Worm (Caenorhabditis elegans) whole organism, young adult: ENCODE data around the gene snb-1.

Experiments
- C06A6.2 ChIP-seq: fragments of 200-800 bp; sonication (Bioruptor generic); conservative IDR thresholded peaks from 2 replicates; pipeline ENCODE4 v1.3.6; 2022; ENCODE audit warnings: missing genetic modification characterization, missing compliant biosample characterization
- C17E4.6 ChIP-seq: fragments of 200-800 bp; sonication (Bioruptor generic); IDR thresholded peaks from 2 replicates; pipeline ENCODE4 v1.3.6; 2022; ENCODE audit warnings: missing genetic modification reagents, missing genetic modification characterization, missing compliant biosample characterization
- F22D6.2 ChIP-seq: sonication (generic microtip); optimal IDR thresholded peaks from 2 replicates; lab custom pipeline; 2016; ENCODE audit warnings: mild to moderate bottlenecking, missing genetic modification characterization, missing compliant biosample characterization
- F39B2.1 ChIP-seq: fragments of 200-800 bp; sonication (Bioruptor generic); IDR thresholded peaks from 2 replicates; pipeline ENCODE4 v1.3.6; 2022; ENCODE audit warnings: missing genetic modification reagents, missing genetic modification characterization, missing compliant biosample characterization
- F49E8.2 ChIP-seq: sonication (generic microtip); optimal IDR thresholded peaks from 3 replicates; lab custom pipeline; 2017; ENCODE audit warnings: missing genetic modification characterization, mild to moderate bottlenecking, missing compliant biosample characterization, antibody characterized with exemption, moderate library complexity; ENCODE audit not compliant: insufficient read depth
- F57C9.4 ChIP-seq: sonication (generic microtip); optimal IDR thresholded peaks from 2 replicates; lab custom pipeline; 2017; ENCODE audit warnings: mild to moderate bottlenecking, missing genetic modification characterization, missing compliant biosample characterization
- K12H6.12 ChIP-seq: fragments of 200-800 bp; sonication (Bioruptor generic); optimal IDR thresholded peaks from 2 replicates; lab custom pipeline; 2018; ENCODE audit warnings: mild to moderate bottlenecking, missing genetic modification characterization, missing compliant biosample characterization
- T26A5.8 ChIP-seq: sonication (generic microtip); optimal IDR thresholded peaks from 2 replicates; lab custom pipeline; 2016; ENCODE audit warnings: missing genetic modification characterization, missing compliant biosample characterization
- Y67H2A.10 ChIP-seq: fragments of 200-800 bp; sonication (Bioruptor generic); conservative IDR thresholded peaks from 2 replicates; pipeline ENCODE4 v1.3.6; 2022; ENCODE audit warnings: missing genetic modification reagents, missing genetic modification characterization, missing compliant biosample characterization
- akir-1 ChIP-seq: fragments of 200-800 bp; sonication (Bioruptor generic); optimal IDR thresholded peaks from 2 replicates; lab custom pipeline; 2018; ENCODE audit warnings: mild to moderate bottlenecking, missing genetic modification characterization, moderate library complexity, missing compliant biosample characterization
- aptf-3 ChIP-seq: fragments of 200-800 bp; sonication (Bioruptor generic); IDR thresholded peaks from 2 replicates; pipeline ENCODE4 v1.3.6; 2022; ENCODE audit warnings: missing genetic modification characterization, missing compliant biosample characterization
- athp-1 ChIP-seq: sonication (generic microtip); optimal IDR thresholded peaks from 2 replicates; lab custom pipeline; 2017; ENCODE audit warnings: mild to moderate bottlenecking, missing genetic modification characterization, missing compliant biosample characterization
- attf-5 ChIP-seq: fragments of 200-800 bp; sonication (Bioruptor generic); optimal IDR thresholded peaks from 2 replicates; lab custom pipeline; 2018; ENCODE audit warnings: mild to moderate bottlenecking, missing genetic modification characterization, missing compliant biosample characterization
- bed-1 ChIP-seq: fragments of 200-800 bp; sonication (Bioruptor generic); IDR thresholded peaks from 2 replicates; pipeline ENCODE4 v1.3.6; 2022; ENCODE audit warnings: missing genetic modification reagents, missing genetic modification characterization, missing compliant biosample characterization
- cebp-1 ChIP-seq, 2 experiments: fragments of 200-800 bp in 1 of 2; sonication (Bioruptor generic) in 1 of 2; sonication (generic microtip) in 1 of 2; IDR thresholded peaks in 1 of 2; optimal IDR thresholded peaks in 1 of 2; 2 replicates each; pipeline versions ENCODE4 v1.3.6 to Lab custom; 2017 to 2022; ENCODE audit warnings: missing compliant biosample characterization in 2 of 2, missing genetic modification characterization in 2 of 2, mild to moderate bottlenecking in 1 of 2, missing genetic modification reagents in 1 of 2, moderate library complexity in 1 of 2
- cebp-2 ChIP-seq: fragments of 200-800 bp; sonication (Bioruptor generic); IDR thresholded peaks from 2 replicates; pipeline ENCODE4 v1.3.6; 2022; ENCODE audit warnings: missing genetic modification characterization, missing compliant biosample characterization
- ceh-27 ChIP-seq: fragments of 200-800 bp; sonication (Bioruptor generic); optimal IDR thresholded peaks from 2 replicates; lab custom pipeline; 2018; ENCODE audit warnings: mild to moderate bottlenecking, missing genetic modification characterization, moderate library complexity, missing compliant biosample characterization
- chd-7 ChIP-seq: sonication (generic microtip); optimal IDR thresholded peaks from 2 replicates; lab custom pipeline; 2016; ENCODE audit warnings: mild to moderate bottlenecking, missing genetic modification characterization, moderate library complexity, missing compliant biosample characterization
- dox-1 ChIP-seq: fragments of 200-800 bp; sonication (Bioruptor generic); IDR thresholded peaks from 2 replicates; pipeline ENCODE4 v1.3.6; 2022; ENCODE audit warnings: missing genetic modification reagents, missing genetic modification characterization, missing compliant biosample characterization
- efl-1 ChIP-seq: fragments of 150-350 bp; optimal IDR thresholded peaks from 2 replicates; lab custom pipeline; 2014; ENCODE audit warnings: missing biosample characterization, missing genetic modification reagents, missing genetic modification characterization
- egl-18 ChIP-seq: fragments of 200-800 bp; sonication (Bioruptor generic); IDR thresholded peaks from 2 replicates; pipeline ENCODE4 v1.3.6; 2022; ENCODE audit warnings: missing genetic modification reagents, missing genetic modification characterization, missing compliant biosample characterization
- egl-44 ChIP-seq: fragments of 200-800 bp; sonication (Bioruptor generic); IDR thresholded peaks from 2 replicates; pipeline ENCODE4 v1.3.6; 2022; ENCODE audit warnings: missing genetic modification reagents, missing genetic modification characterization, missing compliant biosample characterization
- egrh-3 ChIP-seq: fragments of 200-800 bp; sonication (Bioruptor generic); IDR thresholded peaks from 2 replicates; pipeline ENCODE4 v1.3.6; 2022; ENCODE audit warnings: missing genetic modification reagents, missing genetic modification characterization, missing compliant biosample characterization
- fkh-3 ChIP-seq: sonication (generic microtip); optimal IDR thresholded peaks from 2 replicates; lab custom pipeline; 2016; ENCODE audit warnings: mild to moderate bottlenecking, missing genetic modification characterization, missing compliant biosample characterization
- hmg-1.2 ChIP-seq: fragments of 200-800 bp; sonication (Bioruptor generic); IDR thresholded peaks from 2 replicates; pipeline ENCODE4 v1.3.6; 2022; ENCODE audit warnings: missing genetic modification reagents, missing genetic modification characterization, missing compliant biosample characterization
- hrde-1 ChIP-seq: sonication (generic microtip); optimal IDR thresholded peaks from 2 replicates; lab custom pipeline; 2016; ENCODE audit warnings: missing genetic modification characterization, mild to moderate bottlenecking, missing compliant biosample characterization, moderate library complexity, missing genotype, missing genetic modification reagents, borderline replicate concordance
- hsf-1 ChIP-seq: fragments of 200-800 bp; sonication (Bioruptor generic); IDR thresholded peaks from 2 replicates; pipeline ENCODE4 v1.3.6; 2022; ENCODE audit warnings: missing genetic modification reagents, missing genetic modification characterization, missing compliant biosample characterization
- let-526 ChIP-seq: fragments of 200-800 bp; sonication (Bioruptor generic); IDR thresholded peaks from 2 replicates; pipeline ENCODE4 v1.3.6; 2022; ENCODE audit warnings: missing genetic modification reagents, missing genetic modification characterization, missing compliant biosample characterization
- lin-40 ChIP-seq: sonication (generic microtip); optimal IDR thresholded peaks from 2 replicates; lab custom pipeline; 2016; ENCODE audit warnings: missing genetic modification characterization, mild to moderate bottlenecking, missing compliant biosample characterization, missing genotype, missing genetic modification reagents
- madf-6 ChIP-seq: fragments of 200-800 bp; sonication (Bioruptor generic); IDR thresholded peaks from 2 replicates; pipeline ENCODE4 v1.3.6; 2022; ENCODE audit warnings: missing genetic modification reagents, missing genetic modification characterization, missing compliant biosample characterization
- mcd-1 ChIP-seq: fragments of 200-800 bp; sonication (Bioruptor generic); IDR thresholded peaks from 2 replicates; pipeline ENCODE4 v1.3.6; 2022; ENCODE audit warnings: missing genetic modification reagents, missing genetic modification characterization, missing compliant biosample characterization
- nhr-120 ChIP-seq: fragments of 200-800 bp; sonication (Bioruptor generic); IDR thresholded peaks from 2 replicates; pipeline ENCODE4 v1.3.6; 2022; ENCODE audit warnings: missing genetic modification characterization, missing compliant biosample characterization
- nhr-80 ChIP-seq: sonication (generic microtip); optimal IDR thresholded peaks from 2 replicates; lab custom pipeline; 2016; ENCODE audit warnings: missing genetic modification characterization, missing compliant biosample characterization
- pha-4 ChIP-seq: fragments of 150-350 bp; sonication (generic microtip); optimal IDR thresholded peaks from 2 replicates; lab custom pipeline; 2014; ENCODE audit warnings: missing biosample characterization, missing genetic modification reagents, missing genetic modification characterization
- repo-1 ChIP-seq: sonication (generic microtip); optimal IDR thresholded peaks from 2 replicates; lab custom pipeline; 2017; ENCODE audit warnings: mild to moderate bottlenecking, missing genetic modification characterization, missing compliant biosample characterization
- snpc-4 ChIP-seq, 5 experiments: fragments of 150-350 bp in 1 of 5; sonication (generic microtip) in 4 of 5; optimal IDR thresholded peaks; 2 replicates each; lab custom pipeline; 2014 to 2018; ENCODE audit warnings: missing genetic modification characterization in 5 of 5, missing biosample characterization in 3 of 5, antibody characterized with exemption in 2 of 5, mild to moderate bottlenecking in 2 of 5, missing compliant biosample characterization in 2 of 5, missing genotype in 2 of 5, moderate library complexity in 2 of 5, missing genetic modification reagents in 1 of 5
- somi-1 ChIP-seq: fragments of 200-800 bp; sonication (Bioruptor generic); optimal IDR thresholded peaks from 2 replicates; lab custom pipeline; 2018; ENCODE audit warnings: mild to moderate bottlenecking, missing genetic modification characterization, missing compliant biosample characterization
- tbx-9 ChIP-seq: sonication (generic microtip); optimal IDR thresholded peaks from 2 replicates; lab custom pipeline; 2016; ENCODE audit warnings: borderline replicate concordance, missing genetic modification characterization, inconsistent platforms, missing compliant biosample characterization
- ztf-22 ChIP-seq: fragments of 200-800 bp; sonication (Bioruptor generic); optimal IDR thresholded peaks from 2 replicates; lab custom pipeline; 2018; ENCODE audit warnings: mild to moderate bottlenecking, missing genetic modification characterization, moderate library complexity, missing compliant biosample characterization
- ztf-28 ChIP-seq: fragments of 200-800 bp; sonication (Bioruptor generic); IDR thresholded peaks from 2 replicates; pipeline ENCODE4 v1.3.6; 2022; ENCODE audit warnings: missing genetic modification reagents, missing genetic modification characterization, missing compliant biosample characterization
- ztf-6 ChIP-seq: fragments of 200-800 bp; sonication (Bioruptor generic); IDR thresholded peaks from 2 replicates; pipeline ENCODE4 v1.3.6; 2022; ENCODE audit warnings: missing genetic modification reagents, missing genetic modification characterization, missing compliant biosample characterization

The snb-1 gene

DNA sequence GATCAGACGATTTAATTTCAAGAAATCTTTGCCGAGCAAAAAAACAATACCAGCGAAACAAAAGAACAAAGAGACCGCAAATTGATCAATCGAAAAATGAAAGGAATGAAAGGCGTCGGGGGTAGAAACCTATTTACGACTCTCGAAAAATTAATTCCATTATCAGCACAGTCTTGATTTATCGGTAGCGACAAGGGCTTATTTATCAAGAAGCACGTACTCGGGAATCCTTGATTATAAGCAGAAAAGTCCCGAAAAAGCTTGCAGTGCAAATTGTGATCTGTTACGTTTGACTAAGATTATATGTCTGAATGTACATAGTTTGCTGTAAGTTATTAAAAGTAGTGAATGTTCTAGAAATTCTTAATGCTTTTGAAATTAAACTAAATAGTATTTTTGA is 10.3 kb upstream of the snb-1 start:
- TF ChIP-seq aptf-3: no peak
- peak; percentile 33 for TF ChIP-seq nhr-80
- no peak for TF ChIP-seq T26A5.8 (tag; lab: Kevin White, UChicago)

DNA sequence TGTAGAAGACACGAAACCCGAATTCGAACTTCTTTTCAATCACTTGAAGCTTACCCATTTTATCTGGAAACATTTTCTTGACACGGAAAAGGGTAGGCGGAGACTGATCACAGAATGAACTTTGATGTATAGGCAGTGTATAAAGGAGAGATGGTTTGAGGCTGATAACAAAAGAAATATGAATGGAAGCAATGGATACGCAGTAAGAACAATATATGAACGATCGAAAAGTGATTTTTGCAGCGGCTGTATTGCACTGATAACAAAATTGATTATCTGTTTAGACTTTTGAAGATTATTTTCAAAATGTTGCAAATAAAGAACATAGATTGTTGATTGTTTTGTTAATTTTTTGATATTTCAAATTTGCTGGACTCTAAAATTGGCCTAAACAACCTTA is 9.4 kb upstream of the snb-1 start, which contains the start of gene pmp-5:
Gene pmp-5 (minus strand): TSS at position 63 of the 400 bp plus-strand sequence.
- TF ChIP-seq nhr-80 (peak; percentile 82), hrde-1 (tag; lab: Kevin White, UChicago) (no peak), cebp-1 (GFP tag; IDR thresholded peaks at IDR 0.05; lab: Robert Waterston, UW) (no peak), cebp-1 (tag; optimal IDR thresholded peaks at IDR 0.05; lab: Kevin White, UChicago) (no peak), dox-1 (peak; percentile 19; the same call in 1 of the 2 replicates), ztf-22 (peak; percentile 38)

ce11 chrV:6662505-6662904 is 6.2 kb upstream of the snb-1 start:
- TF ChIP-seq F22D6.2 (tag; lab: Kevin White, UChicago): no peak
- TF ChIP-seq cebp-2 (GFP tag; lab: Robert Waterston, UW): no peak
- TF ChIP-seq hmg-1.2 (GFP tag; lab: Robert Waterston, UW): 0 out of 2 replicates have a peak, but pooled peaks have one; percentile 16

- no peak for TF ChIP-seq egl-18
- no peak for TF ChIP-seq akir-1 (GFP tag; lab: Kevin White, UChicago)
- no peak for TF ChIP-seq tbx-9 (tag; lab: Kevin White, UChicago)
- TF ChIP-seq bed-1 (GFP tag; lab: Robert Waterston, UW): no peak
- TF ChIP-seq C06A6.2: no peak
- 0 out of 2 replicates have a peak, but pooled peaks have one; percentile 25 for TF ChIP-seq hsf-1
- TF ChIP-seq repo-1 (tag; lab: Kevin White, UChicago): peak; percentile 23
- no peak for TF ChIP-seq athp-1 (tag; lab: Kevin White, UChicago)
- TF ChIP-seq efl-1: no peak
Measured at ce11 chrV:6661658-6662057, 5.4 kb upstream of the snb-1 start.

DNA sequence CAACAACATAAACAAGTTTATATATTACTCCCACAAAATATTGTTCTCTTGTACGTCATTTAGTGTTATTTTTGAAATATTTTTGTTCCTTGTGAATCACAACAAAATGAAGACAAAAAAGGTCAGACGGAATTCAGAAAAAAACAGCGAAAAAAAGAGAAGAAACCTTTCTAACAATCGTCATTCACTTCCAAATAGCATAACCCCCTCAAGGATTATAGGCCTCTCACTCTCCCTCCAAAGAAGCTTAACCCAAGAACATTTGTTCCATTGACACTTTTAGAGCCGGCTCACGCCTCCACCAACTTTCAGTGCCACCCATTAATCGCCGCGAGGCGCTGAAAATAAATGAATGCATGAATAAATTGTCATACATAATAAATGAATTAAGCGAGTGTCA is 3.2 kb upstream of the snb-1 start:
- TF ChIP-seq K12H6.12 (tag; lab: Kevin White, UChicago) (no peak), pha-4 (no peak), ztf-6 (GFP tag; lab: Robert Waterston, UW) (no peak), madf-6 (no peak), let-526 (GFP tag; lab: Robert Waterston, UW) (no peak), Y67H2A.10 (GFP tag; lab: Robert Waterston, UW) (no peak), C17E4.6 (no peak), F39B2.1 (no peak), F49E8.2 (no peak), ztf-28 (GFP tag; lab: Robert Waterston, UW) (no peak)

DNA sequence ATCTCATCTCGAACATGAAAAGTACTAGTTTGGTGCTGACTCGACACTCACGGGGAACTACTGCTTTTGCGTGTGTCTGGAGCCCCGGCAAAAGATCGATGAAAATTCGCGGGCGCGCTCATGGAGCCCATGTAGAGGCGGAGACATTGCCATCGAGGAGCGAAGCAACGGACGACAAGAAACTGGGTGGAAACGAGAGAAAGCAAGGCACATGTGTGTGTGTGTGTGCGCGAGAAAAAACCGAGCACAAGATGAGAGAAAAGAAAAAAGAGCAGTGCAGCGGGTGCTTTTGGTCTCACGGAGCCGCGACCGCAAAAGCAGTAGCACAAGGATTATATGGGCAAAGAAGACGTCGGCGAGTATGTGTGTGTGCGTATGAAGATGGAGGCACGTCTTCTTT is 2.5 kb upstream of the snb-1 start:
- TF ChIP-seq snpc-4 (GFP tag; optimal IDR thresholded peaks at IDR 0.05; lab: Kevin White, UChicago): no peak
- peak in 2 of 4 experiments; percentile 7 to 35 for TF ChIP-seq snpc-4 (tag; optimal IDR thresholded peaks at IDR 0.05; lab: Kevin White, UChicago)
- TF ChIP-seq nhr-120 (GFP tag; lab: Robert Waterston, UW): no peak
- TF ChIP-seq egl-44 (GFP tag; lab: Robert Waterston, UW): 0 out of 2 replicates have a peak, but pooled peaks have one; percentile 21
- TF ChIP-seq fkh-3 (tag; lab: Kevin White, UChicago): no peak
- TF ChIP-seq mcd-1 (GFP tag; lab: Robert Waterston, UW): peak; percentile 29; the same call in 1 of the 2 replicates
- TF ChIP-seq K12H6.12 (tag; lab: Kevin White, UChicago): peak; percentile 46
- peak; percentile 11 for TF ChIP-seq somi-1
- peak; percentile 28 for TF ChIP-seq attf-5 (GFP tag; lab: Kevin White, UChicago)
- TF ChIP-seq F57C9.4 (tag; lab: Kevin White, UChicago): no peak
- peak; percentile 6 for TF ChIP-seq lin-40
- TF ChIP-seq chd-7 (tag; lab: Kevin White, UChicago): peak; percentile 32
- peak; percentile 21 for TF ChIP-seq ceh-27 (GFP tag; lab: Kevin White, UChicago)
- TF ChIP-seq egrh-3 (GFP tag; lab: Robert Waterston, UW): 0 out of 2 replicates have a peak, but pooled peaks have one; percentile 12
- no peak for TF ChIP-seq F39B2.1
- peak; percentile 28; the same call in 1 of the 2 replicates for TF ChIP-seq hmg-1.2 (GFP tag; lab: Robert Waterston, UW)
